Worm (Caenorhabditis elegans): ENCODE measurements around the gene sru-4.

ce11 chrIV:9523139-9523538 lies 25.0 kb downstream of the sru-4 start:
- no peak for TF ChIP-seq mbf-1 (tag; optimal IDR thresholded peaks at IDR 0.05)
- TF ChIP-seq nhr-12 (tag; optimal IDR thresholded peaks at IDR 0.05), result no peak
- TF ChIP-seq nhr-6 (tag; optimal IDR thresholded peaks at IDR 0.05), result no peak
- no peak for TF ChIP-seq alr-1 (tag; optimal IDR thresholded peaks at IDR 0.05)
- TF ChIP-seq sma-3 (GFP tag; optimal IDR thresholded peaks at IDR 0.05), result no peak
- TF ChIP-seq nhr-237 (tag; optimal IDR thresholded peaks at IDR 0.05), result no peak
- no peak for TF ChIP-seq ztf-1 (GFP tag; conservative IDR thresholded peaks at IDR 0.05)
- no peak for TF ChIP-seq unc-62 (GFP tag; optimal IDR thresholded peaks at IDR 0.05)
- no peak for TF ChIP-seq ztf-11 (tag; optimal IDR thresholded peaks at IDR 0.05)
- TF ChIP-seq nhr-11 (tag; optimal IDR thresholded peaks at IDR 0.05), result no peak

Measured in whole organism, L2 larva.